Worm (Caenorhabditis elegans): ENCODE measurements around the gene fbxl-3.

The fbxl-3 gene

ce11 chrII:5414040-5414439 is 15.3 kb upstream of the fbxl-3 start, which contains the start of the genes EEED8.14 and EEED8.3:
EEED8.14 (minus strand) TSS chrII:5414052.
EEED8.3 (plus strand) TSS chrII:5414276.
- TF ChIP-seq unc-62 (GFP tag; optimal IDR thresholded peaks at IDR 0.05): no peak

- no peak for TF ChIP-seq unc-62 (GFP tag; optimal IDR thresholded peaks at IDR 0.05)
Measured at ce11 chrII:5412467-5412866, 13.8 kb upstream of the fbxl-3 start, which contains the start of the genes EEED8.13 and EEED8.18. EEED8.13 (minus strand) TSS chrII:5412567. EEED8.18 (minus strand) TSS chrII:5412610.

- no peak for TF ChIP-seq unc-62 (GFP tag; optimal IDR thresholded peaks at IDR 0.05)
Measured at ce11 chrII:5408924-5409323, 10.2 kb upstream of the fbxl-3 start, which contains the start of the genes EEED8.12 and EEED8.4. EEED8.12 (minus strand) TSS chrII:5409024. EEED8.4 (plus strand) TSS chrII:5409319.

- TF ChIP-seq unc-62 (GFP tag; optimal IDR thresholded peaks at IDR 0.05): no peak
Measured at ce11 chrII:5407548-5407947, 8.8 kb upstream of the fbxl-3 start, which contains the start of gene clec-141. clec-141 (minus strand) TSS chrII:5407648.

DNA sequence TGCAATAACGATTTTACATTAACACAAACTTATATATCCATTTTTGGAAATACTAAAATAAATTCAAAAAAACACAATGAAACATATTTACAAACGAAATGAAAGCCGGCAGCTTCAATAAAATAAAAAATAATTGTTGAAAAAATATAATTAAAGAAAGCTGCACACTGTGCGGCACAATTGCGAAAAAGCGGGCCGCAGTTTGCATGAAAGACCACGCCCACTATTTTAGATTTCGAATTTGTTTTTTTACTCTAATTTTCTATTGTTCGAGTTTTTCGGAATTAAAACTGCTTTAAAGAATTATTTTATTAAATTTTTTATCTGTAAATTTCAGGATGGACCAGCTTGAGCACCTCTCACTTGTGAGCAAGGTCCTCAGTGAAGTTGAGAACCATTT is 499 bp upstream of the fbxl-3 start, which contains the start of gene mog-5:
mog-5 (plus strand) TSS at position 338 of the 400 bp plus-strand sequence.
- TF ChIP-seq unc-62 (GFP tag; optimal IDR thresholded peaks at IDR 0.05): no peak

DNA sequence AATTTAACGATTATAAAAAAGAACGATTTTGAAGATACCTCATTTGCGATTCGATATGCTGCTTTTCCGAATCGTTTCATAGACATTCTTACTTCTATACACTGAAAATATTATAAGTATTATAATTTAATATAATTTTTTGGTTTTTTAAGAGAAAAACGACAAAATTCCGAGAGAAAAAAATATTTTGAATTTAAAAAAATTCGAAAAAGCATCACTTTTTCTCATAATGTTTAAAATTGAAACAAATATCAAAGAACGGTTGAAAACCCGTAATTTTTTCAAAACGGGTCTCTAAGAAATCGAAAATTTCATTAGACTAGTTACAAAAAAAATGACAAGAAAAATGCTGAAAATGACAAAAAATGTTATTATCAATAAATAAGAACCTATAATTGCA is 3.1 kb downstream of the fbxl-3 start, which contains the start of gene pink-1:
pink-1 (minus strand) TSS at position 101 of the 400 bp plus-strand sequence.
- TF ChIP-seq unc-62 (GFP tag; optimal IDR thresholded peaks at IDR 0.05): no peak

ce11 chrII:5393090-5393489 is 5.6 kb downstream of the fbxl-3 start, which contains the start of gene brap-2:
brap-2 (minus strand) TSS chrII:5393190.
- no peak for TF ChIP-seq unc-62 (GFP tag; optimal IDR thresholded peaks at IDR 0.05)

DNA sequence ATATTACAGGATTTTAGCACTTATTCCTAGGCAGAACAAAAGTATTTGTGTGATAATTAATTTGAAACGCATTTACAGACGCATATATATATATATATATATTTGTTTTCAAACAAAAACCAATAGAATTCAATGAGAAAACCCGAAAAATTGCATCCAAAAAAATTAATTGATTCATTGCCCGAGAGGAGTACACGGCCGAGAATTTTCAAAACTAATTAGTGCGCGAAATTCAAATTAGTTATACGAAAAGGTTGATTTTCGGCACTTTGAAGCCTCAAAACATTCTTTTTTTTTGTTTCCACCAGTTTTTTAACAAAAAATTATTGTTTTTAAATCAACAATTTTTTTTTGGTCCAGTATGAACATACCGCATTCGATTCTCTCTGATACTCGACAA is 7.3 kb downstream of the fbxl-3 start:
- no peak for TF ChIP-seq unc-62 (GFP tag; optimal IDR thresholded peaks at IDR 0.05)

DNA sequence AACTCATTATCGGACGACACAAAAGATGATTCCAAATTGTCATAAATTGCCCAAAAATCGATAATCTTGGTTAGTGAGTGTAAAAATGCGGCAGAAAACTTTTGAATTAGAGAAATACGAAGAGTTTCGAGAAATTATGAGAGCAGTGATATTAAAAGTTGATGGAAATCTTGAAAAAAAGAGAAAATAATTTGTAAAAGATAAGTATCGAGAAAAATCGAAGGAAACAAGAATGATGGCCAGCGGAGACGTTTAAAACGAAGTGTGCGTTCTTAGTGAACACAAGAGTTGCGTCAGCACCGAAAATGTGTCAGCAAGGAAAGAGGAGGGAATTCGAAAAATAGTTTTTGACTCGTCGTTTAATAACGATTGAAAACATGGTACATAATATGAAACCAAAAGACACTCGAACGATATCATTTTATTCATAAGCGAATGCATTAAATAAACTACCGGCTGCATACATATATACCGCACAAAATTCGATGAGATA is 8.8 kb downstream of the fbxl-3 start, which contains the start of gene ndx-6:
ndx-6 (minus strand) TSS at position 51 of the 493 bp plus-strand sequence.
- no peak for TF ChIP-seq unc-62 (GFP tag; optimal IDR thresholded peaks at IDR 0.05)

- no peak for TF ChIP-seq unc-62 (GFP tag; optimal IDR thresholded peaks at IDR 0.05)
Measured at ce11 chrII:5388786-5389421, 9.8 kb downstream of the fbxl-3 start, which contains the start of gene rsp-4. rsp-4 (minus strand) TSS chrII:5388836.

ce11 chrII:5387217-5387616 is 11.5 kb downstream of the fbxl-3 start, which contains the start of gene ccpp-6:
ccpp-6 (minus strand) TSS chrII:5387317.
- TF ChIP-seq unc-62 (GFP tag; optimal IDR thresholded peaks at IDR 0.05): no peak

ce11 chrII:5384282-5384681 is 14.4 kb downstream of the fbxl-3 start:
- TF ChIP-seq unc-62 (GFP tag; optimal IDR thresholded peaks at IDR 0.05): no peak

ce11 chrII:5379614-5380077 is 19.1 kb downstream of the fbxl-3 start, which contains the start of gene pkc-3:
pkc-3 (plus strand) TSS chrII:5380027.
- TF ChIP-seq unc-62 (GFP tag; optimal IDR thresholded peaks at IDR 0.05): no peak

DNA sequence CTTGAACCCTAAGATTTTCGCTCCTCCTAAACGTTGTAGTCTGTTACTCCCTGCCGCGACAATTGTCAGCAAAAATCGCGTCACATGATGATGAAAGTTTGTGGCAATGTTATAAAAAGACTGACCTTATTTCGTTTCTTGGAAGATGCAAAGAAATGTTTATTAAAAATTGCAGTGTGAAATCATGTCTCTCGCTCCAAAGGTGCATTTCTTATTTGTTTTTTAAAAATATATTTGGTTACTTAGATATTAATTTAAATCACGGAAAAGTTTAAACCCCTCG is 20.5 kb downstream of the fbxl-3 start:
- no peak for TF ChIP-seq unc-62 (GFP tag; optimal IDR thresholded peaks at IDR 0.05)

- TF ChIP-seq unc-62 (GFP tag; optimal IDR thresholded peaks at IDR 0.05): no peak
Measured at ce11 chrII:5377467-5378238, 21.0 kb downstream of the fbxl-3 start, which contains the start of gene prdx-2. prdx-2 (plus strand) TSS chrII:5378195.

DNA sequence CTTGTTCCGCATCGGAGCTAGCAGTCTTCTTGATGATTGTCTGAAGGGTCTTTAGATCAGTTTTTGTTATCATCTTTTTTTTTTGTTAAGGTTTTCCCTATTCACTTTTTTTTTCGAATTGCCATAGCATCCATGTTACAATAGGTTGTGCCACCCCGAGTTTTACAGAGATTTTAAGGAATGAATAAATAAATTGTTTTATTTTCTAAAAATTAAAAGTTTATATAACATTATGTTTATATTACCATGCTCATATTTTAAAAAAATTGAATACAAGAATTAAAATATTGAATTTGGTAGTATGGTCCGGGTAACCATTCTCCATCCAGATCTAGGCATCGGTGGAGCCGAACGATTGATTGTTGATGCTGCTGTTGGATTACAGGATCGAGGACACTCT is 23.7 kb downstream of the fbxl-3 start, which contains the start of gene algn-2:
algn-2 (plus strand) TSS at position 301 of the 400 bp plus-strand sequence.
- TF ChIP-seq unc-62 (GFP tag; optimal IDR thresholded peaks at IDR 0.05): no peak

Measured in whole organism, dauer.